Fruit fly (Drosophila melanogaster) whole organism, adult: ENCODE measurements around the gene CG14340.

ENCODE experiments used
- CG11617 ChIP-seq: fragments of 200-800 bp; sonication (Bioruptor generic); optimal IDR thresholded peaks from 2 replicates; lab custom pipeline; 2017; ENCODE audit warnings: mild to moderate bottlenecking, missing biosample characterization, missing genetic modification reagents, missing genetic modification characterization
- CG12768 ChIP-seq: fragments of 200-800 bp; sonication (Bioruptor generic); optimal IDR thresholded peaks from 2 replicates; lab custom pipeline; 2017; ENCODE audit warnings: missing biosample characterization, missing genetic modification characterization, mild to moderate bottlenecking, moderate library complexity, missing genetic modification reagents
- CG1620 ChIP-seq: fragments of 200-800 bp; sonication (Bioruptor generic); optimal IDR thresholded peaks from 2 replicates; lab custom pipeline; 2016; ENCODE audit warnings: missing biosample characterization, missing genetic modification characterization
- CG33017 ChIP-seq: fragments of 200-800 bp; sonication (Bioruptor generic); optimal IDR thresholded peaks from 2 replicates; lab custom pipeline; 2018; ENCODE audit warnings: missing biosample characterization, mild to moderate bottlenecking, missing genetic modification characterization, moderate library complexity
- CG7045 ChIP-seq: fragments of 200-800 bp; sonication (Bioruptor generic); optimal IDR thresholded peaks from 2 replicates; lab custom pipeline; 2017; ENCODE audit warnings: missing biosample characterization, mild to moderate bottlenecking, missing genetic modification characterization
- Clk ChIP-seq: fragments of 200-800 bp; sonication (Bioruptor generic); optimal IDR thresholded peaks from 2 replicates; lab custom pipeline; 2017; ENCODE audit warnings: missing biosample characterization, missing genetic modification characterization
- Hr96 ChIP-seq: fragments of 200-800 bp; sonication (Bioruptor generic); optimal IDR thresholded peaks from 2 replicates; lab custom pipeline; 2016; ENCODE audit warnings: missing biosample characterization, missing genetic modification characterization
- bab1 ChIP-seq: fragments of 200-800 bp; sonication (Bioruptor generic); optimal IDR thresholded peaks from 3 replicates; lab custom pipeline; 2019; ENCODE audit warnings: missing biosample characterization, mild to moderate bottlenecking, missing genetic modification characterization, moderate library complexity
- cic ChIP-seq: fragments of 200-800 bp; sonication (Bioruptor generic); optimal IDR thresholded peaks from 2 replicates; lab custom pipeline; 2017; ENCODE audit warnings: missing biosample characterization, mild to moderate bottlenecking, missing genetic modification characterization, moderate library complexity
- cnc ChIP-seq, 2 experiments: fragments of >200 bp; optimal IDR thresholded peaks; 2 replicates each; lab custom pipeline; 2017
- kay ChIP-seq: fragments of 200-800 bp; sonication (Bioruptor generic); peaks from one replicate; lab custom pipeline; 2016; ENCODE audit warnings: missing biosample characterization, missing genetic modification characterization, borderline replicate concordance
- ovo ChIP-seq: fragments of 200-800 bp; sonication (Bioruptor generic); optimal IDR thresholded peaks from 2 replicates; lab custom pipeline; 2016; ENCODE audit warnings: missing biosample characterization, missing genetic modification characterization
- tj ChIP-seq: fragments of 200-800 bp; sonication (Bioruptor generic); optimal IDR thresholded peaks from 3 replicates; lab custom pipeline; 2017; ENCODE audit warnings: missing biosample characterization, mild to moderate bottlenecking, missing genetic modification characterization, moderate library complexity
- toe ChIP-seq: fragments of 200-800 bp; sonication (Bioruptor generic); optimal IDR thresholded peaks from 2 replicates; lab custom pipeline; 2016; ENCODE audit warnings: missing biosample characterization, missing genetic modification characterization

- TF ChIP-seq toe (GFP tag; lab: Kevin White, UChicago) = no peak
- TF ChIP-seq cnc (optimal IDR thresholded peaks at IDR 0.05; lab: Kevin White, UChicago) = no peak
- no peak for TF ChIP-seq tj (GFP tag; lab: Kevin White, UChicago)
- no peak for TF ChIP-seq ovo (GFP tag; lab: Kevin White, UChicago)
- TF ChIP-seq CG12768 (GFP tag; lab: Kevin White, UChicago) = no peak
- no peak for TF ChIP-seq CG11617 (GFP tag; lab: Kevin White, UChicago)
- TF ChIP-seq kay = no peak
- no peak for TF ChIP-seq CG1620 (GFP tag; lab: Kevin White, UChicago)
- no peak for TF ChIP-seq cic (GFP tag; lab: Kevin White, UChicago)
- no peak for TF ChIP-seq CG7045 (GFP tag; lab: Kevin White, UChicago)
- no peak for TF ChIP-seq Clk (GFP tag; lab: Kevin White, UChicago)
- no peak for TF ChIP-seq bab1 (GFP tag; lab: Kevin White, UChicago)
- no peak for TF ChIP-seq Hr96 (GFP tag; lab: Kevin White, UChicago)
- TF ChIP-seq CG33017 = no peak
These were observed 48.2 kb upstream of the CG14340 start for dm6 chr2L:1064544-1064943.
